Fruit fly (Drosophila melanogaster) whole organism, adult: Measurements from ENCODE around the gene CG7011.

Experiments
- CG33017 ChIP-seq: fragments of 200-800 bp; sonication (Bioruptor generic); optimal IDR thresholded peaks from 2 replicates; lab custom pipeline; 2018; ENCODE audit warnings: missing biosample characterization, mild to moderate bottlenecking, missing genetic modification characterization, moderate library complexity
- Hr96 ChIP-seq: fragments of 200-800 bp; sonication (Bioruptor generic); optimal IDR thresholded peaks from 2 replicates; lab custom pipeline; 2016; ENCODE audit warnings: missing biosample characterization, missing genetic modification characterization
- toe ChIP-seq: fragments of 200-800 bp; sonication (Bioruptor generic); optimal IDR thresholded peaks from 2 replicates; lab custom pipeline; 2016; ENCODE audit warnings: missing biosample characterization, missing genetic modification characterization

- TF ChIP-seq toe (no peak), Hr96 (GFP tag; lab: Kevin White, UChicago) (no peak), CG33017 (tag; lab: Kevin White, UChicago) (no peak)
Observed at dm6 chr3L:15162988-15163387, 440 bp downstream of the CG7011 start.
